Worm (Caenorhabditis elegans): ENCODE results near the gene skr-17.

skr-17 gene

ce11 chrII:7777320-7777978, 5.9 kb upstream of the skr-17 start, which contains the start of gene mthf-1:
Gene mthf-1, minus strand, starts transcription at chrII:7777823.
- no peak for TF ChIP-seq unc-62 (GFP tag; optimal IDR thresholded peaks at IDR 0.05)

- TF ChIP-seq unc-62 (GFP tag; optimal IDR thresholded peaks at IDR 0.05) = no peak
Observed at ce11 chrII:7778273-7778672, 5.0 kb upstream of the skr-17 start.

ce11 chrII:7781102-7781616, 2.2 kb upstream of the skr-17 start, which contains the start of the genes snpc-1.1 and spdl-1:
Gene snpc-1.1, minus strand, starts transcription at chrII:7781301.
Gene spdl-1, plus strand, starts transcription at chrII:7781566.
- TF ChIP-seq unc-62 (GFP tag; optimal IDR thresholded peaks at IDR 0.05) = no peak

ce11 chrII:7789605-7790004, 6.3 kb downstream of the skr-17 start:
- TF ChIP-seq unc-62 (GFP tag; optimal IDR thresholded peaks at IDR 0.05) = no peak

- no peak for TF ChIP-seq unc-62 (GFP tag; optimal IDR thresholded peaks at IDR 0.05)
Observed at ce11 chrII:7790324-7790898, 7.1 kb downstream of the skr-17 start, which contains the start of gene srlf-1. Gene srlf-1, plus strand, starts transcription at chrII:7790591.

- TF ChIP-seq unc-62 (GFP tag; optimal IDR thresholded peaks at IDR 0.05) = no peak
Observed at ce11 chrII:7791408-7792050, 8.2 kb downstream of the skr-17 start.

- TF ChIP-seq unc-62 (GFP tag; optimal IDR thresholded peaks at IDR 0.05) = no peak
Observed at ce11 chrII:7792514-7792913, 9.2 kb downstream of the skr-17 start.

- no peak for TF ChIP-seq unc-62 (GFP tag; optimal IDR thresholded peaks at IDR 0.05)
Observed at ce11 chrII:7794222-7794621, 10.9 kb downstream of the skr-17 start, which contains the start of gene glr-4. Gene glr-4, minus strand, starts transcription at chrII:7794322.

- TF ChIP-seq unc-62 (GFP tag; optimal IDR thresholded peaks at IDR 0.05) = no peak
Observed at ce11 chrII:7795299-7795698, 12.0 kb downstream of the skr-17 start.

ce11 chrII:7801255-7801654, 17.9 kb downstream of the skr-17 start:
- no peak for TF ChIP-seq unc-62 (GFP tag; optimal IDR thresholded peaks at IDR 0.05)

- TF ChIP-seq unc-62 (GFP tag; optimal IDR thresholded peaks at IDR 0.05) = no peak
Observed at ce11 chrII:7801899-7802298, 18.6 kb downstream of the skr-17 start.

ce11 chrII:7803174-7803573, 19.9 kb downstream of the skr-17 start:
- no peak for TF ChIP-seq unc-62 (GFP tag; optimal IDR thresholded peaks at IDR 0.05)

ce11 chrII:7806054-7806453, 22.7 kb downstream of the skr-17 start:
- TF ChIP-seq unc-62 (GFP tag; optimal IDR thresholded peaks at IDR 0.05) = no peak

- no peak for TF ChIP-seq unc-62 (GFP tag; optimal IDR thresholded peaks at IDR 0.05)
Observed at ce11 chrII:7806872-7807271, 23.6 kb downstream of the skr-17 start.

ce11 chrII:7808153-7808552, 24.8 kb downstream of the skr-17 start:
- TF ChIP-seq unc-62 (GFP tag; optimal IDR thresholded peaks at IDR 0.05) = no peak

- TF ChIP-seq unc-62 (GFP tag; optimal IDR thresholded peaks at IDR 0.05) = no peak
Observed at ce11 chrII:7808950-7809349, 25.6 kb downstream of the skr-17 start.
